Fruit fly (Drosophila melanogaster): ENCODE data around the gene ome.

The ome gene

DNA sequence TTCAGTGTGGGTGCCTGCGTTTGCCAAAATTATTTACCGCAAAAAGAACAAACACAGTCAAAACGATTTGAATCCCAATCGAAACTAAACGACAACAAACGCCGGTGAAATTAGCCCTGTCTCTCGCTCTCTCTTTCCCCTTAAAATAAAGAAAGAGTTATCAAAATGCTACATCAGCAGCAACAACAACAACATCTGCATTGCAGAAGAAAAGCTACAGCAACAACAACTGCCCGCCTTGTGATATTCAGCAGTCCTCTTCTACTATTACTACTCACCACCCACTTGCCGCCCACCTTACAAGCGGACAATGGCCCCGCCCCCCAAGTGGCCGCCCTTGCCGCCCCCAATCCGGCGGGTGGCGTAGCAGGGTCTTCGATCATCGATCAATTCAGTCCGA is 39.7 kb upstream of the ome start:
- peak; percentile 50 for TF ChIP-seq Dfd (GFP tag; optimal IDR thresholded peaks at IDR 0.05)
- no peak for TF ChIP-seq Dif (GFP tag; optimal IDR thresholded peaks at IDR 0.05; ENCODE audit: partially characterized antibody)
- no peak for TF ChIP-seq usp (GFP tag; optimal IDR thresholded peaks at IDR 0.05)

DNA sequence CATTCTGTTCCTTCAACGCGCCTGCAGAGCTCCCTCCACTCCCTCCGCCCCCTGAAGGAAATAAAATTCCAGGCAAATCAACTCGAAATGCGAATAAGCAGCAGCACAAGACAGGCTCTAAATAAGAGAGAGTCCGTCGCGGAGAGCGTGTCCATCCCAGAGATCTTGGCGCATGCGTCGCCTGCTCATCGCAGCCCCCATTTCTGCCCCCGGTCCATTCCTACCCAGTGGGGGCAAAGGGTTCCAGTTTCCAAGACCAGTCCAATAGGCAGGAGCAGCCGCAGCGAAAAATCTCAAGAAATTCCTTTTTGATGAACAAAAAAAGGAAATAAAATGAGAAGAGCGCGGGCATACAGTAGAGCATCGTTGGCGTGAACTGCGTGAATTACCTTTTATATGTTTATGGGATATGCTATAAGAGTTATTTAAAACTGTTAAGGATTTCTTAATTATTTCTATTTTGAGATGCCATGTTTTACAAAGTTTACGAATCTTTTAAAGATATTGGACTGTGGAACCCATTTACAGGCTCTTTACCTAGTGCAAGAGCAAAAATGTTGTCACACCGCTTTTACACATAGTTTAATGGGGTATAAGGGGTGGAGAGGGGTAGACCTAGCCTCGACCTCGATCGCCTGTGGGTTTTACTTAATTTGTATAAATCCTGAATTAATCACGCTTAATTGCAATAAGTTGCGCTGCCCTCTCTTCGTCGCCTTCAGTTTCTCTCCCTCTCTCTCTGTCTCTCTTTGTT is 38.4 kb upstream of the ome start:
- TF ChIP-seq sv (GFP tag; optimal IDR thresholded peaks at IDR 0.05): no peak
- no peak for TF ChIP-seq dsf (GFP tag; optimal IDR thresholded peaks at IDR 0.05; ENCODE audit: borderline replicate concordance)
- peak; percentile 86 for TF ChIP-seq woc (GFP tag; optimal IDR thresholded peaks at IDR 0.05)
- peak; percentile 61 for TF ChIP-seq sage (GFP tag; optimal IDR thresholded peaks at IDR 0.05)
- peak; percentile 66 for TF ChIP-seq Dif (GFP tag; optimal IDR thresholded peaks at IDR 0.05; ENCODE audit: partially characterized antibody)
- TF ChIP-seq CrebA (GFP tag; optimal IDR thresholded peaks at IDR 0.05; ENCODE audit: borderline replicate concordance): no peak
- TF ChIP-seq N (GFP tag; optimal IDR thresholded peaks at IDR 0.05): no peak
- TF ChIP-seq dmrt93B (GFP tag; optimal IDR thresholded peaks at IDR 0.05): peak; percentile 66
- peak; percentile 38 for TF ChIP-seq tai (GFP tag; optimal IDR thresholded peaks at IDR 0.05)
- peak; percentile 90 for TF ChIP-seq fru (GFP tag; optimal IDR thresholded peaks at IDR 0.05)
- TF ChIP-seq Vsx2 (GFP tag; optimal IDR thresholded peaks at IDR 0.05; ENCODE audit: partially characterized antibody): no peak
- no peak for TF ChIP-seq GATAd (GFP tag; optimal IDR thresholded peaks at IDR 0.05)
- no peak for TF ChIP-seq Dfd (GFP tag; optimal IDR thresholded peaks at IDR 0.05)
- no peak for TF ChIP-seq pan (optimal IDR thresholded peaks at IDR 0.05)
- peak; percentile 79 for TF ChIP-seq OdsH (GFP tag; optimal IDR thresholded peaks at IDR 0.05)
- TF ChIP-seq Hr78 (GFP tag; optimal IDR thresholded peaks at IDR 0.05): no peak
- TF ChIP-seq usp (GFP tag; optimal IDR thresholded peaks at IDR 0.05): no peak
- TF ChIP-seq Jra (GFP tag; optimal IDR thresholded peaks at IDR 0.05): peak; percentile 69
- peak in 1 of 2 experiments; percentile 52 for TF ChIP-seq dl (GFP tag; optimal IDR thresholded peaks at IDR 0.05; ENCODE audit: insufficient read depth in 1 of 2, partially characterized antibody in 2 of 2)
- TF ChIP-seq br (GFP tag; optimal IDR thresholded peaks at IDR 0.05): peak; percentile 80
- peak; percentile 89 for TF ChIP-seq h (GFP tag; optimal IDR thresholded peaks at IDR 0.05)
- TF ChIP-seq jim (GFP tag; optimal IDR thresholded peaks at IDR 0.05): no peak
- TF ChIP-seq Rel (GFP tag; optimal IDR thresholded peaks at IDR 0.05): no peak
- TF ChIP-seq Rel (tag; optimal IDR thresholded peaks at IDR 0.05): peak; percentile 3
- peak; percentile 79 for TF ChIP-seq HLH106 (tag; optimal IDR thresholded peaks at IDR 0.05)
- peak in 1 of 2 experiments; percentile 86 for TF ChIP-seq foxo (GFP tag; optimal IDR thresholded peaks at IDR 0.05)
- TF ChIP-seq CG32264 (GFP tag; optimal IDR thresholded peaks at IDR 0.05): peak; percentile 56
- peak; percentile 30 for TF ChIP-seq CG9705 (GFP tag; optimal IDR thresholded peaks at IDR 0.05)
- TF ChIP-seq Mio (GFP tag; optimal IDR thresholded peaks at IDR 0.05): no peak
- peak; percentile 73 for TF ChIP-seq Sp1 (GFP tag; optimal IDR thresholded peaks at IDR 0.05)
- no peak for TF ChIP-seq Hr83 (GFP tag; optimal IDR thresholded peaks at IDR 0.05; ENCODE audit: poor library complexity, severe bottlenecking)
- TF ChIP-seq Myc (optimal IDR thresholded peaks at IDR 0.05): no peak
- TF ChIP-seq psq (GFP tag; optimal IDR thresholded peaks at IDR 0.05): no peak
- peak; percentile 77 for TF ChIP-seq Hnf4 (GFP tag; optimal IDR thresholded peaks at IDR 0.05)
- peak; percentile 78 for TF ChIP-seq rgr (GFP tag; optimal IDR thresholded peaks at IDR 0.05)
- peak; percentile 85 for TF ChIP-seq ey (GFP tag; optimal IDR thresholded peaks at IDR 0.05)
- no peak for TF ChIP-seq lola (GFP tag; optimal IDR thresholded peaks at IDR 0.05)
- peak; percentile 30 for TF ChIP-seq brk (GFP tag; optimal IDR thresholded peaks at IDR 0.05)
- TF ChIP-seq Abd-B (GFP tag; optimal IDR thresholded peaks at IDR 0.05): no peak

All from whole organism, wandering third instar larva.